Fruit fly (Drosophila melanogaster) whole organism, embryonic: ENCODE measurements around the gene pbl.

Experiments
- ATbp ChIP-seq: fragments of 200-800 bp; sonication (Bioruptor generic); optimal IDR thresholded peaks from 2 replicates; lab custom pipeline; 2017; ENCODE audit warnings: missing biosample characterization, mild to moderate bottlenecking, missing genetic modification characterization, missing genetic modification reagents
- Antp ChIP-seq: fragments of 200-800 bp; sonication (Bioruptor generic); optimal IDR thresholded peaks from 3 replicates; lab custom pipeline; 2016; ENCODE audit warnings: missing biosample characterization, missing genetic modification characterization
- Atf-2 ChIP-seq: fragments of 200-800 bp; sonication (Bioruptor generic); optimal IDR thresholded peaks from 2 replicates; lab custom pipeline; 2016; ENCODE audit warnings: missing biosample characterization, missing genetic modification characterization
- CG10274 ChIP-seq: fragments of 200-800 bp; sonication (Bioruptor generic); optimal IDR thresholded peaks from 3 replicates; lab custom pipeline; 2017; ENCODE audit warnings: missing biosample characterization, mild to moderate bottlenecking, missing genetic modification characterization
- CG11696 ChIP-seq: fragments of 200-800 bp; sonication (Bioruptor generic); IDR thresholded peaks from 2 replicates; pipeline ENCODE4 v1.3.6; 2022; ENCODE audit warnings: missing biosample characterization, missing genetic modification characterization
- CG12219 ChIP-seq: fragments of 200-800 bp; sonication (Bioruptor generic); optimal IDR thresholded peaks from 3 replicates; lab custom pipeline; 2018; ENCODE audit warnings: missing biosample characterization, mild to moderate bottlenecking, missing genetic modification characterization
- CG13123 ChIP-seq: fragments of 200-800 bp; sonication (Bioruptor generic); optimal IDR thresholded peaks from 2 replicates; lab custom pipeline; 2016; ENCODE audit warnings: missing biosample characterization, missing genetic modification characterization
- CG14014 ChIP-seq: fragments of 200-800 bp; sonication (Bioruptor generic); IDR thresholded peaks from 2 replicates; pipeline ENCODE4 v1.3.6; 2022; ENCODE audit warnings: missing biosample characterization, missing genetic modification characterization
- CG14710 ChIP-seq: fragments of 200-800 bp; sonication (Bioruptor generic); optimal IDR thresholded peaks from 3 replicates; lab custom pipeline; 2019; ENCODE audit warnings: missing biosample characterization, mild to moderate bottlenecking, missing genetic modification characterization, moderate library complexity
- CG1529 ChIP-seq: fragments of 200-800 bp; sonication (Bioruptor generic); optimal IDR thresholded peaks from 3 replicates; lab custom pipeline; 2018; ENCODE audit warnings: missing biosample characterization, missing genetic modification characterization
- CG18011 ChIP-seq: fragments of 200-800 bp; sonication (Bioruptor generic); optimal IDR thresholded peaks from 2 replicates; lab custom pipeline; 2017; ENCODE audit warnings: missing biosample characterization, missing genetic modification characterization, mild to moderate bottlenecking, moderate library complexity, missing genotype
- CG18262 ChIP-seq: fragments of 200-800 bp; optimal IDR thresholded peaks from 3 replicates; lab custom pipeline; 2019; ENCODE audit warnings: missing biosample characterization, mild to moderate bottlenecking, missing genetic modification characterization, moderate library complexity
- CG2202 ChIP-seq: fragments of 200-800 bp; sonication (Bioruptor generic); optimal IDR thresholded peaks from 2 replicates; lab custom pipeline; 2018; ENCODE audit warnings: missing biosample characterization, mild to moderate bottlenecking, missing genetic modification characterization
- CG31224 ChIP-seq: fragments of 200-800 bp; sonication (Bioruptor generic); IDR thresholded peaks from 2 replicates; pipeline ENCODE4 v1.3.6; 2022; ENCODE audit warnings: missing biosample characterization, missing genetic modification characterization
- CG31365 ChIP-seq: fragments of 200-800 bp; sonication (Bioruptor generic); optimal IDR thresholded peaks from 2 replicates; lab custom pipeline; 2018; ENCODE audit warnings: missing biosample characterization, mild to moderate bottlenecking, missing genetic modification characterization
- CG34376 ChIP-seq: fragments of 200-800 bp; sonication (Bioruptor generic); optimal IDR thresholded peaks from 2 replicates; lab custom pipeline; 2018; ENCODE audit warnings: missing biosample characterization, mild to moderate bottlenecking, missing genetic modification characterization
- CG3726 ChIP-seq: fragments of 200-800 bp; sonication (Bioruptor generic); IDR thresholded peaks from 3 replicates; pipeline ENCODE4, ENCODE4 v1.3.6; 2022; ENCODE audit warnings: missing biosample characterization, missing genetic modification characterization
- CG4404 ChIP-seq: fragments of 200-800 bp; sonication (Bioruptor generic); IDR thresholded peaks from 2 replicates; pipeline ENCODE4 v1.3.6; 2022; ENCODE audit warnings: missing biosample characterization, missing genetic modification characterization
- CG4707 ChIP-seq: fragments of 200-800 bp; sonication (Bioruptor generic); optimal IDR thresholded peaks from 2 replicates; lab custom pipeline; 2018; ENCODE audit warnings: missing biosample characterization, mild to moderate bottlenecking, missing genetic modification characterization, moderate library complexity
- CG6689 ChIP-seq: fragments of 200-800 bp; sonication (Bioruptor generic); IDR thresholded peaks from 2 replicates; pipeline ENCODE4 v1.3.6; 2022; ENCODE audit warnings: missing biosample characterization, missing genetic modification characterization
- CG7928 ChIP-seq: fragments of 200-800 bp; sonication (Bioruptor generic); optimal IDR thresholded peaks from 2 replicates; lab custom pipeline; 2017; ENCODE audit warnings: missing biosample characterization, mild to moderate bottlenecking, missing genetic modification characterization
- CG8388 ChIP-seq: fragments of 200-800 bp; sonication (Bioruptor generic); optimal IDR thresholded peaks from 2 replicates; lab custom pipeline; 2019; ENCODE audit warnings: missing biosample characterization, mild to moderate bottlenecking, missing genetic modification characterization, moderate library complexity
- CG8944 ChIP-seq: fragments of 200-800 bp; sonication (Bioruptor generic); optimal IDR thresholded peaks from 3 replicates; lab custom pipeline; 2016; ENCODE audit warnings: missing biosample characterization, missing genetic modification characterization
- Camta ChIP-seq: fragments of 200-800 bp; sonication (Bioruptor generic); optimal IDR thresholded peaks from 2 replicates; lab custom pipeline; 2016; ENCODE audit warnings: missing biosample characterization, missing genetic modification characterization
- Dek ChIP-seq: fragments of 200-800 bp; sonication (Bioruptor generic); optimal IDR thresholded peaks from 3 replicates; lab custom pipeline; 2019; ENCODE audit warnings: missing biosample characterization, mild to moderate bottlenecking, missing genetic modification characterization, moderate library complexity
- Dip3 ChIP-seq: fragments of 200-800 bp; sonication (Bioruptor generic); optimal IDR thresholded peaks from 3 replicates; lab custom pipeline; 2016; ENCODE audit warnings: missing biosample characterization, missing genetic modification characterization
- Dp ChIP-seq: fragments of 200-800 bp; sonication (Bioruptor generic); optimal IDR thresholded peaks from 2 replicates; lab custom pipeline; 2018; ENCODE audit warnings: missing biosample characterization, mild to moderate bottlenecking, missing genetic modification characterization, moderate library complexity
- HLH3B ChIP-seq: fragments of 200-800 bp; sonication (Bioruptor generic); IDR thresholded peaks from 2 replicates; pipeline ENCODE4 v1.3.6; 2022; ENCODE audit warnings: missing biosample characterization, missing genetic modification characterization
- Hr3 ChIP-seq: fragments of 200-800 bp; sonication (Bioruptor generic); optimal IDR thresholded peaks from 3 replicates; lab custom pipeline; 2016; ENCODE audit warnings: missing biosample characterization, missing genetic modification characterization
- Jarid2 ChIP-seq: fragments of 200-800 bp; sonication (Bioruptor generic); optimal IDR thresholded peaks from 3 replicates; lab custom pipeline; 2017; ENCODE audit warnings: mild to moderate bottlenecking, missing biosample characterization, missing genetic modification reagents, missing genetic modification characterization
- Nf-YA ChIP-seq: fragments of 200-800 bp; sonication (Bioruptor generic); IDR thresholded peaks from 2 replicates; pipeline ENCODE4 v1.3.6; 2022; ENCODE audit warnings: missing biosample characterization, missing genetic modification characterization
- Rx ChIP-seq: fragments of 200-800 bp; sonication (Bioruptor generic); IDR thresholded peaks from 2 replicates; pipeline ENCODE4 v1.3.6; 2022; ENCODE audit warnings: missing biosample characterization, missing genetic modification characterization
- ato ChIP-seq: fragments of 200-800 bp; sonication (Bioruptor generic); IDR thresholded peaks from 2 replicates; pipeline ENCODE4 v1.3.6; 2022; ENCODE audit warnings: missing biosample characterization, missing genetic modification characterization; ENCODE audit not compliant: partially characterized antibody
- bsh ChIP-seq, 2 experiments: fragments of 200-800 bp; sonication (Bioruptor generic); optimal IDR thresholded peaks; 2 replicates each; lab custom pipeline; 2017 to 2018; ENCODE audit warnings: mild to moderate bottlenecking in 2 of 2, missing biosample characterization in 2 of 2, missing genetic modification characterization in 2 of 2, moderate library complexity in 1 of 2
- dimm ChIP-seq: fragments of 200-800 bp; sonication (Bioruptor generic); IDR thresholded peaks from 2 replicates; pipeline ENCODE4 v1.3.6; 2022; ENCODE audit warnings: missing biosample characterization, missing genetic modification characterization
- dysf ChIP-seq: fragments of 200-800 bp; sonication (Bioruptor generic); IDR thresholded peaks from 3 replicates; pipeline ENCODE4 v1.3.6; 2022; ENCODE audit warnings: missing biosample characterization, missing genetic modification characterization
- ems ChIP-seq: fragments of 200-800 bp; sonication (Bioruptor generic); optimal IDR thresholded peaks from 3 replicates; lab custom pipeline; 2016; ENCODE audit warnings: missing biosample characterization, missing genetic modification characterization
- grn ChIP-seq: fragments of 200-800 bp; sonication (Bioruptor generic); optimal IDR thresholded peaks from 3 replicates; lab custom pipeline; 2017; ENCODE audit warnings: missing biosample characterization, missing genetic modification characterization
- kay ChIP-seq: fragments of 200-800 bp; sonication (Bioruptor generic); optimal IDR thresholded peaks from 2 replicates; lab custom pipeline; 2016; ENCODE audit warnings: missing biosample characterization, missing genetic modification characterization
- ken ChIP-seq: fragments of 200-800 bp; sonication (Bioruptor generic); IDR thresholded peaks from 3 replicates; pipeline ENCODE4 v1.3.6; 2022; ENCODE audit warnings: missing biosample characterization, missing genetic modification characterization
- knrl ChIP-seq: fragments of 200-800 bp; sonication (Bioruptor generic); IDR thresholded peaks from 3 replicates; pipeline ENCODE4 v1.3.6; 2022; ENCODE audit warnings: missing biosample characterization, missing genetic modification characterization; ENCODE audit not compliant: partially characterized antibody
- luna ChIP-seq: fragments of 200-800 bp; sonication (Bioruptor generic); optimal IDR thresholded peaks from 2 replicates; lab custom pipeline; 2016; ENCODE audit warnings: missing biosample characterization, missing genetic modification characterization
- nmo ChIP-seq: fragments of 200-800 bp; sonication (Bioruptor generic); optimal IDR thresholded peaks from 2 replicates; lab custom pipeline; 2018; ENCODE audit warnings: missing biosample characterization, mild to moderate bottlenecking, missing genetic modification characterization, moderate library complexity
- onecut ChIP-seq: fragments of 200-800 bp; sonication (Bioruptor generic); IDR thresholded peaks from 2 replicates; pipeline ENCODE4 v1.3.6; 2022; ENCODE audit warnings: missing biosample characterization, missing genetic modification characterization
- pita ChIP-seq: fragments of 200-800 bp; sonication (Bioruptor generic); optimal IDR thresholded peaks from 2 replicates; lab custom pipeline; 2017; ENCODE audit warnings: missing biosample characterization, mild to moderate bottlenecking, missing genetic modification characterization
- rib ChIP-seq: fragments of 200-800 bp; sonication (Bioruptor generic); IDR thresholded peaks from 2 replicates; pipeline ENCODE4 v1.3.6; 2022; ENCODE audit warnings: missing biosample characterization, missing genetic modification characterization
- sug ChIP-seq: fragments of 200-800 bp; optimal IDR thresholded peaks from 2 replicates; lab custom pipeline; 2019; ENCODE audit warnings: missing biosample characterization, mild to moderate bottlenecking, missing genetic modification characterization, moderate library complexity
- tup ChIP-seq: fragments of 200-800 bp; sonication (Bioruptor generic); optimal IDR thresholded peaks from 2 replicates; lab custom pipeline; 2016; ENCODE audit warnings: missing biosample characterization, mild to moderate bottlenecking, missing genetic modification characterization, moderate library complexity
- twi ChIP-seq: fragments of 200-800 bp; optimal IDR thresholded peaks from 2 replicates; lab custom pipeline; 2019; ENCODE audit warnings: missing biosample characterization, mild to moderate bottlenecking, missing genetic modification characterization, moderate library complexity
- unc-4 ChIP-seq: fragments of 200-800 bp; sonication (Bioruptor generic); IDR thresholded peaks from 2 replicates; pipeline ENCODE4 v1.3.6; 2022; ENCODE audit warnings: missing biosample characterization, missing genetic modification characterization; ENCODE audit not compliant: partially characterized antibody

The pbl gene

DNA sequence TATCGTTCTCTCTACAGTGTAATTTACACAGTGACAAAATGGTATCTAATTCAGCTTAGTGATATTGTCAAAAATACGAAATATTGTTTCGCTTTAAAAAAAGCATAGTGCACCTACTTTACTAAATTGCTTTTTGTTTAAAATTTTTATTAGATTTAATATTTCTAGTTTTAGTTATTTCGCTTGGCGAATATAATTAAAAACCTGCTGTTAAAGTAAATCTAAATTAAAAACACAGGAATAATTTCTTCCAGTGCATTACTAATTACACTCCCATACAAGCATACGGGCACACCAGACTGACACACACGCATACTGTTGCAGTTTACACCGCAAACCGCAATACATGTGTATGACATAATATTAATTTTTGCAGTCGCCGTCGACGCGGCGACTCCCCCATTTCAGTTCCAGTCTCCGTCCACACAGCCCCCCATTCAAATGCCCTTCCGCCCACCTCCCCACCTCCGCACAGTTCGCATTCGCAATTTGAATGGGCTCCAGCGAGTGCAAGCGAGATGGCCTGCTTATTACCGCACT is 47.9 kb downstream of the pbl start (continued):
- TF ChIP-seq CG18262 (tag; lab: Kevin White, UChicago) (peak; percentile 44), CG18011 (peak; percentile 31), twi (peak; percentile 7), HLH3B (GFP tag; lab: Robert Waterston, UW) (peak; percentile 32; the same call in 1 of the 2 replicates), ken (GFP tag; lab: Robert Waterston, UW) (no peak), knrl (GFP tag; lab: Robert Waterston, UW) (no peak), dimm (GFP tag; lab: Robert Waterston, UW) (no peak), CG1529 (GFP tag; lab: Kevin White, UChicago) (no peak), nmo (GFP tag; lab: Kevin White, UChicago) (peak; percentile 69), CG13123 (GFP tag; lab: Kevin White, UChicago) (no peak), ATbp (GFP tag; lab: Kevin White, UChicago) (no peak), sug (tag; lab: Kevin White, UChicago) (peak; percentile 54), rib (GFP tag; lab: Robert Waterston, UW) (peak; percentile 75; the same call in 1 of the 2 replicates), CG12219 (peak; percentile 25), kay (GFP tag; lab: Kevin White, UChicago) (no peak), Rx (peak; percentile 23; the same call in 1 of the 2 replicates), CG8944 (GFP tag; lab: Kevin White, UChicago) (no peak), Dp (GFP tag; lab: Kevin White, UChicago) (no peak), CG11696 (no peak), CG14710 (tag; lab: Kevin White, UChicago) (no peak), ato (GFP tag; lab: Robert Waterston, UW) (no peak), Antp (GFP tag; lab: Kevin White, UChicago) (no peak), pita (GFP tag; lab: Kevin White, UChicago) (no peak), CG7928 (GFP tag; lab: Kevin White, UChicago) (no peak), Atf-2 (GFP tag; lab: Kevin White, UChicago) (no peak), luna (GFP tag; lab: Kevin White, UChicago) (no peak), Jarid2 (GFP tag; lab: Kevin White, UChicago) (peak; percentile 41), grn (no peak), Hr3 (GFP tag; lab: Kevin White, UChicago) (peak; percentile 52), unc-4 (GFP tag; lab: Robert Waterston, UW) (no peak), CG14014 (GFP tag; lab: Robert Waterston, UW) (peak; percentile 83), CG10274 (GFP tag; lab: Kevin White, UChicago) (peak; percentile 29), CG2202 (no peak), tup (GFP tag; lab: Kevin White, UChicago) (no peak), bsh (GFP tag; optimal IDR thresholded peaks at IDR 0.05; lab: Kevin White, UChicago) (peak in 1 of 2 experiments; percentile 19), CG4404 (peak; percentile 41), CG31224 (GFP tag; lab: Robert Waterston, UW) (peak; percentile 87), dysf (GFP tag; lab: Robert Waterston, UW) (peak; percentile 92), Dek (tag; lab: Kevin White, UChicago) (peak; percentile 66), Camta (GFP tag; lab: Kevin White, UChicago) (no peak), CG3726 (no peak; the same call in 2 of the 3 replicates), CG34376 (GFP tag; lab: Kevin White, UChicago) (peak; percentile 8), CG4707 (GFP tag; lab: Kevin White, UChicago) (no peak), CG31365 (tag; lab: Kevin White, UChicago) (no peak), Nf-YA (no peak), CG8388 (GFP tag; lab: Kevin White, UChicago) (no peak), onecut (GFP tag; lab: Robert Waterston, UW) (peak; percentile 21; the same call in 1 of the 2 replicates), ems (GFP tag; lab: Kevin White, UChicago) (no peak), CG6689 (peak; percentile 72), Dip3 (GFP tag; lab: Kevin White, UChicago) (peak; percentile 47)
